Fruit fly (Drosophila melanogaster) whole organism, embryonic: ENCODE measurements around the gene CG31808.

Source experiments
- Adf1 ChIP-seq: fragments of 200-800 bp; sonication (Bioruptor generic); IDR thresholded peaks from 2 replicates; pipeline ENCODE4 v1.3.6; 2022; ENCODE audit warnings: missing biosample characterization, missing genetic modification characterization
- CG10979 ChIP-seq: fragments of 200-800 bp; sonication (Bioruptor generic); optimal IDR thresholded peaks from 2 replicates; lab custom pipeline; 2018; ENCODE audit warnings: missing biosample characterization, mild to moderate bottlenecking, missing genetic modification characterization, moderate library complexity
- CG11456 ChIP-seq: fragments of 200-800 bp; sonication (Bioruptor generic); IDR thresholded peaks from 3 replicates; pipeline ENCODE4 v1.3.6; 2022; ENCODE audit warnings: missing biosample characterization, missing genetic modification characterization
- CG13287 ChIP-seq: fragments of 200-800 bp; sonication (Bioruptor generic); IDR thresholded peaks from 2 replicates; pipeline ENCODE4 v1.3.6; 2022; ENCODE audit warnings: missing biosample characterization, missing genetic modification characterization; ENCODE audit not compliant: partially characterized antibody
- CG13624 ChIP-seq: fragments of 200-800 bp; sonication (Bioruptor generic); optimal IDR thresholded peaks from 2 replicates; lab custom pipeline; 2016; ENCODE audit warnings: missing biosample characterization, missing genetic modification characterization
- CG14441 ChIP-seq: fragments of 200-800 bp; sonication (Bioruptor generic); IDR thresholded peaks from 2 replicates; pipeline ENCODE4 v1.3.6; 2022; ENCODE audit warnings: missing biosample characterization, missing genetic modification characterization
- CG14710 ChIP-seq: fragments of 200-800 bp; sonication (Bioruptor generic); optimal IDR thresholded peaks from 3 replicates; lab custom pipeline; 2019; ENCODE audit warnings: missing biosample characterization, mild to moderate bottlenecking, missing genetic modification characterization, moderate library complexity
- CG15514 ChIP-seq: fragments of 200-800 bp; sonication (Bioruptor generic); optimal IDR thresholded peaks from 3 replicates; lab custom pipeline; 2017; ENCODE audit warnings: missing biosample characterization, missing genetic modification characterization, mild to moderate bottlenecking, moderate library complexity, missing genetic modification reagents
- CG15601 ChIP-seq: fragments of 200-800 bp; sonication (Bioruptor generic); optimal IDR thresholded peaks from 3 replicates; lab custom pipeline; 2019; ENCODE audit warnings: missing biosample characterization, mild to moderate bottlenecking, missing genetic modification characterization, moderate library complexity
- CG16863 ChIP-seq: fragments of 200-800 bp; sonication (Bioruptor generic); optimal IDR thresholded peaks from 3 replicates; lab custom pipeline; 2016; ENCODE audit warnings: missing biosample characterization, missing genetic modification characterization
- CG18262 ChIP-seq: fragments of 200-800 bp; optimal IDR thresholded peaks from 3 replicates; lab custom pipeline; 2019; ENCODE audit warnings: missing biosample characterization, mild to moderate bottlenecking, missing genetic modification characterization, moderate library complexity
- CG2712 ChIP-seq: fragments of 200-800 bp; optimal IDR thresholded peaks from 3 replicates; lab custom pipeline; 2019; ENCODE audit warnings: missing biosample characterization, mild to moderate bottlenecking, missing genetic modification characterization, moderate library complexity
- CG30403 ChIP-seq: fragments of 200-800 bp; sonication (Bioruptor generic); optimal IDR thresholded peaks from 3 replicates; lab custom pipeline; 2016; ENCODE audit warnings: missing biosample characterization, missing genetic modification characterization
- CG32767 ChIP-seq: fragments of 200-800 bp; sonication (Bioruptor generic); IDR thresholded peaks from 2 replicates; pipeline ENCODE4 v1.3.6; 2022; ENCODE audit warnings: missing biosample characterization, missing genetic modification characterization
- CG6683 ChIP-seq: fragments of 200-800 bp; sonication (Bioruptor generic); optimal IDR thresholded peaks from 2 replicates; lab custom pipeline; 2017; ENCODE audit warnings: missing biosample characterization, mild to moderate bottlenecking, missing genetic modification characterization, missing genetic modification reagents
- CG6765 ChIP-seq: fragments of 200-800 bp; sonication (Bioruptor generic); optimal IDR thresholded peaks from 3 replicates; lab custom pipeline; 2017; ENCODE audit warnings: missing biosample characterization, mild to moderate bottlenecking, missing genetic modification characterization
- CG8388 ChIP-seq: fragments of 200-800 bp; sonication (Bioruptor generic); optimal IDR thresholded peaks from 2 replicates; lab custom pipeline; 2019; ENCODE audit warnings: missing biosample characterization, mild to moderate bottlenecking, missing genetic modification characterization, moderate library complexity
- Dip2 ChIP-seq: fragments of 200-800 bp; sonication (Bioruptor generic); IDR thresholded peaks from 2 replicates; pipeline ENCODE4 v1.3.6; 2022; ENCODE audit warnings: missing biosample characterization, missing genetic modification characterization
- Dp ChIP-seq: fragments of 200-800 bp; sonication (Bioruptor generic); optimal IDR thresholded peaks from 2 replicates; lab custom pipeline; 2018; ENCODE audit warnings: missing biosample characterization, mild to moderate bottlenecking, missing genetic modification characterization, moderate library complexity
- Drgx ChIP-seq: fragments of 200-800 bp; sonication (Bioruptor generic); IDR thresholded peaks from 2 replicates; pipeline ENCODE4 v1.3.6; 2022; ENCODE audit warnings: missing biosample characterization, missing genetic modification characterization
- E2f2 ChIP-seq: fragments of 200-800 bp; sonication (Bioruptor generic); IDR thresholded peaks from 2 replicates; pipeline ENCODE4 v1.3.6; 2022; ENCODE audit warnings: missing biosample characterization, missing genetic modification characterization
- HLH4C ChIP-seq: fragments of 200-800 bp; sonication (Bioruptor generic); IDR thresholded peaks from 3 replicates; pipeline ENCODE4 v1.3.6; 2022; ENCODE audit warnings: missing biosample characterization, missing genetic modification characterization; ENCODE audit not compliant: partially characterized antibody
- HmgZ ChIP-seq: fragments of 200-800 bp; sonication (Bioruptor generic); optimal IDR thresholded peaks from 2 replicates; lab custom pipeline; 2018; ENCODE audit warnings: missing biosample characterization, mild to moderate bottlenecking, missing genetic modification characterization
- MBD-R2 ChIP-seq: fragments of 200-800 bp; sonication (Bioruptor generic); IDR thresholded peaks from 2 replicates; pipeline ENCODE4 v1.3.6; 2022; ENCODE audit warnings: missing biosample characterization, missing genetic modification characterization
- Med ChIP-seq: fragments of 200-800 bp; sonication (Bioruptor generic); peaks from one replicate; lab custom pipeline; 2016; ENCODE audit warnings: missing biosample characterization, missing genetic modification characterization, mild to moderate bottlenecking, inconsistent platforms, moderate library complexity
- NFAT ChIP-seq: fragments of 200-800 bp; sonication (Bioruptor generic); IDR thresholded peaks from 2 replicates; pipeline ENCODE4 v1.3.6; 2022; ENCODE audit warnings: missing biosample characterization, missing genetic modification characterization
- NK7.1 ChIP-seq: fragments of 200-800 bp; sonication (Bioruptor generic); optimal IDR thresholded peaks from 3 replicates; lab custom pipeline; 2016; ENCODE audit warnings: missing biosample characterization, missing genetic modification characterization
- Oli ChIP-seq: fragments of 200-800 bp; sonication (Bioruptor generic); optimal IDR thresholded peaks from 2 replicates; lab custom pipeline; 2018; ENCODE audit warnings: missing biosample characterization, mild to moderate bottlenecking, missing genetic modification characterization, moderate library complexity
- PHDP ChIP-seq: fragments of 200-800 bp; sonication (Bioruptor generic); optimal IDR thresholded peaks from 3 replicates; lab custom pipeline; 2018; ENCODE audit warnings: missing biosample characterization, mild to moderate bottlenecking, missing genetic modification characterization, moderate library complexity
- Rfx ChIP-seq: fragments of 200-800 bp; sonication (Bioruptor generic); IDR thresholded peaks from 2 replicates; pipeline ENCODE4 v1.3.6; 2022; ENCODE audit warnings: missing biosample characterization, missing genetic modification characterization
- Sox100B ChIP-seq: fragments of 200-800 bp; sonication (Bioruptor generic); optimal IDR thresholded peaks from 3 replicates; lab custom pipeline; 2018; ENCODE audit warnings: missing biosample characterization, mild to moderate bottlenecking, missing genetic modification characterization
- Sry-β ChIP-seq: fragments of 200-800 bp; sonication (Bioruptor generic); optimal IDR thresholded peaks from 2 replicates; lab custom pipeline; 2018; ENCODE audit warnings: missing biosample characterization, mild to moderate bottlenecking, missing genetic modification characterization, moderate library complexity
- Xbp1 ChIP-seq: fragments of 200-800 bp; sonication (Bioruptor generic); optimal IDR thresholded peaks from 3 replicates; lab custom pipeline; 2016; ENCODE audit warnings: missing biosample characterization, mild to moderate bottlenecking, missing genetic modification characterization
- ato ChIP-seq: fragments of 200-800 bp; sonication (Bioruptor generic); IDR thresholded peaks from 2 replicates; pipeline ENCODE4 v1.3.6; 2022; ENCODE audit warnings: missing biosample characterization, missing genetic modification characterization; ENCODE audit not compliant: partially characterized antibody
- bbx ChIP-seq: fragments of 200-800 bp; sonication (Bioruptor generic); IDR thresholded peaks from 2 replicates; pipeline ENCODE4 v1.3.6; 2022; ENCODE audit warnings: missing biosample characterization, missing genetic modification characterization; ENCODE audit not compliant: partially characterized antibody
- fu2 ChIP-seq: fragments of 200-800 bp; sonication (Bioruptor generic); optimal IDR thresholded peaks from 2 replicates; lab custom pipeline; 2016; ENCODE audit warnings: missing biosample characterization, missing genetic modification characterization
- gem ChIP-seq: fragments of 200-800 bp; sonication (Bioruptor generic); optimal IDR thresholded peaks from 2 replicates; lab custom pipeline; 2019; ENCODE audit warnings: missing biosample characterization, mild to moderate bottlenecking, missing genetic modification characterization, moderate library complexity
- her ChIP-seq: fragments of 200-800 bp; sonication (Bioruptor generic); optimal IDR thresholded peaks from 2 replicates; lab custom pipeline; 2016; ENCODE audit warnings: missing biosample characterization, missing genetic modification characterization
- inv ChIP-seq: fragments of 200-800 bp; sonication (Bioruptor generic); IDR thresholded peaks from 2 replicates; pipeline ENCODE4 v1.3.6; 2022; ENCODE audit warnings: missing biosample characterization, missing genetic modification characterization; ENCODE audit not compliant: partially characterized antibody
- lbe ChIP-seq: fragments of 200-800 bp; sonication (Bioruptor generic); optimal IDR thresholded peaks from 2 replicates; lab custom pipeline; 2016; ENCODE audit warnings: missing biosample characterization, mild to moderate bottlenecking, missing genetic modification characterization
- lmd ChIP-seq: fragments of 200-800 bp; sonication (Bioruptor generic); IDR thresholded peaks from 2 replicates; pipeline ENCODE4 v1.3.6; 2022; ENCODE audit warnings: missing biosample characterization, missing genetic modification characterization
- lov ChIP-seq, 2 experiments: fragments of 200-800 bp in 1 of 2; fragments of >200 bp in 1 of 2; sonication (Bioruptor generic) in 1 of 2; IDR thresholded peaks in 1 of 2; optimal IDR thresholded peaks in 1 of 2; 2 replicates in 1 of 2; 3 replicates in 1 of 2; pipeline versions ENCODE4 v1.3.6 to Lab custom; 2017 to 2022; ENCODE audit warnings: missing biosample characterization in 1 of 2, missing genetic modification characterization in 1 of 2
- nerfin-1 ChIP-seq: fragments of 200-800 bp; sonication (Bioruptor generic); optimal IDR thresholded peaks from 3 replicates; lab custom pipeline; 2019; ENCODE audit warnings: missing biosample characterization, mild to moderate bottlenecking, missing genetic modification characterization, moderate library complexity
- odd ChIP-seq: fragments of 200-800 bp; sonication (Bioruptor generic); optimal IDR thresholded peaks from 2 replicates; lab custom pipeline; 2017; ENCODE audit warnings: missing biosample characterization, mild to moderate bottlenecking, missing genetic modification characterization
- pan ChIP-seq, 4 experiments: fragments of >200 bp in 3 of 4; fragments of 200-800 bp in 1 of 4; sonication (Bioruptor generic) in 1 of 4; optimal IDR thresholded peaks in 3 of 4; IDR thresholded peaks in 1 of 4; 2 replicates each; pipeline versions ENCODE4 v1.3.6 to Lab custom; 2017 to 2022; ENCODE audit warnings: missing biosample characterization in 2 of 4, missing genetic modification characterization in 2 of 4, mixed read lengths in 1 of 4
- row ChIP-seq: fragments of 200-800 bp; sonication (Bioruptor generic); IDR thresholded peaks from 3 replicates; pipeline ENCODE4 v1.3.6; 2022; ENCODE audit warnings: missing biosample characterization, missing genetic modification characterization
- unpg ChIP-seq: fragments of 200-800 bp; sonication (Bioruptor generic); optimal IDR thresholded peaks from 3 replicates; lab custom pipeline; 2018; ENCODE audit warnings: missing biosample characterization, mild to moderate bottlenecking, missing genetic modification characterization, moderate library complexity
- vnd ChIP-seq: fragments of 200-800 bp; sonication (Bioruptor generic); IDR thresholded peaks from 3 replicates; pipeline ENCODE4 v1.3.6; 2022; ENCODE audit warnings: missing biosample characterization, missing genetic modification characterization; ENCODE audit not compliant: partially characterized antibody

CG31808 gene

dm6 chr2L:16727578-16728023 lies 11.6 kb upstream of the CG31808 start, which contains the start of gene VhaSFD (continued):
- TF ChIP-seq CG14710, result peak; percentile 58
- no peak for TF ChIP-seq Sry-β (GFP tag; lab: Kevin White, UChicago)
- no peak for TF ChIP-seq odd (GFP tag; lab: Kevin White, UChicago)
- TF ChIP-seq CG16863 (GFP tag; lab: Kevin White, UChicago), result no peak
- TF ChIP-seq Dp, result peak; percentile 71
- TF ChIP-seq CG15514, result peak; percentile 68
- TF ChIP-seq Rfx (GFP tag; lab: Robert Waterston, UW), result peak; percentile 59; the same call in 1 of the 2 replicates
- peak; percentile 31 for TF ChIP-seq CG18262
- TF ChIP-seq CG8388 (GFP tag; lab: Kevin White, UChicago), result no peak
- peak; percentile 39 for TF ChIP-seq CG30403
- TF ChIP-seq CG13287 (GFP tag; lab: Robert Waterston, UW), result peak; percentile 83
- peak; percentile 7 for TF ChIP-seq CG6683 (GFP tag; lab: Kevin White, UChicago)
- no peak for TF ChIP-seq Sox100B (GFP tag; lab: Kevin White, UChicago)
- TF ChIP-seq fu2 (GFP tag; lab: Kevin White, UChicago), result peak; percentile 34
- peak; percentile 42; the same call in 1 of the 3 replicates for TF ChIP-seq row
- TF ChIP-seq vnd (GFP tag; lab: Robert Waterston, UW), result peak; percentile 57; the same call in 1 of the 3 replicates
- 0 out of 2 replicates have a peak, but pooled peaks have one; percentile 14 for TF ChIP-seq CG32767 (GFP tag; lab: Robert Waterston, UW)
- TF ChIP-seq PHDP (tag; lab: Kevin White, UChicago), result peak; percentile 0
- peak; percentile 62 for TF ChIP-seq CG6765 (GFP tag; lab: Kevin White, UChicago)
- TF ChIP-seq CG14441, result no peak
- TF ChIP-seq unpg (GFP tag; lab: Kevin White, UChicago), result peak; percentile 5
- peak; percentile 62 for TF ChIP-seq MBD-R2
- peak; percentile 57 for TF ChIP-seq HmgZ
- TF ChIP-seq CG13624 (GFP tag; lab: Kevin White, UChicago), result peak; percentile 40
- TF ChIP-seq NFAT, result peak; percentile 49; the same call in 1 of the 2 replicates
- TF ChIP-seq lov (optimal IDR thresholded peaks at IDR 0.05; lab: Kevin White, UChicago), result no peak
- TF ChIP-seq lov (GFP tag; IDR thresholded peaks at IDR 0.05; lab: Robert Waterston, UW), result no peak
- TF ChIP-seq Drgx (GFP tag; lab: Robert Waterston, UW), result peak; percentile 38; the same call in 1 of the 2 replicates
- TF ChIP-seq Xbp1 (GFP tag; lab: Kevin White, UChicago), result peak; percentile 30
- TF ChIP-seq HLH4C (GFP tag; lab: Robert Waterston, UW), result peak; percentile 68
- peak; percentile 57; the same call in 1 of the 3 replicates for TF ChIP-seq CG11456
- no peak for TF ChIP-seq Oli (tag; lab: Kevin White, UChicago)
- no peak; the same call in 1 of the 2 replicates for TF ChIP-seq Adf1 (GFP tag; lab: Robert Waterston, UW)
- TF ChIP-seq Med (GFP tag; lab: Kevin White, UChicago), result peak; percentile 76
- TF ChIP-seq bbx (GFP tag; lab: Robert Waterston, UW), result peak; percentile 73
- no peak for TF ChIP-seq pan (optimal IDR thresholded peaks at IDR 0.05; lab: Kevin White, UChicago)
- TF ChIP-seq pan (GFP tag; optimal IDR thresholded peaks at IDR 0.05 in 1 of 2, IDR thresholded peaks at IDR 0.05 in 1 of 2), result peak in 1 of 2 experiments; percentile 34
- peak; percentile 47; the same call in 1 of the 2 replicates for TF ChIP-seq ato (GFP tag; lab: Robert Waterston, UW)
- TF ChIP-seq her (GFP tag; lab: Kevin White, UChicago), result peak; percentile 6
- TF ChIP-seq Dip2 (GFP tag; lab: Robert Waterston, UW), result no peak
- TF ChIP-seq nerfin-1 (tag; lab: Kevin White, UChicago), result peak; percentile 5
- TF ChIP-seq gem (tag; lab: Kevin White, UChicago), result no peak
- TF ChIP-seq lmd (GFP tag; lab: Robert Waterston, UW), result no peak
- TF ChIP-seq E2f2 (GFP tag; lab: Robert Waterston, UW), result peak; percentile 75
- peak; percentile 61 for TF ChIP-seq lbe
- TF ChIP-seq CG2712, result peak; percentile 62
- TF ChIP-seq CG15601 (tag; lab: Kevin White, UChicago), result peak; percentile 33
- no peak for TF ChIP-seq NK7.1
- peak; percentile 27 for TF ChIP-seq CG10979
- TF ChIP-seq inv (GFP tag; lab: Robert Waterston, UW), result peak; percentile 53
